Worm (Caenorhabditis elegans) whole organism, L1 larva: ENCODE data around the gene T25B9.1.

Experiments
- elt-2 ChIP-seq: sonication (generic microtip); optimal IDR thresholded peaks from 2 replicates; lab custom pipeline; 2016; ENCODE audit warnings: missing genetic modification characterization, mild to moderate bottlenecking, inconsistent platforms, missing compliant biosample characterization, missing genetic modification reagents
- nhr-237 ChIP-seq: fragments of 150-350 bp; optimal IDR thresholded peaks from 2 replicates; lab custom pipeline; 2014; ENCODE audit warnings: missing biosample characterization, missing genetic modification characterization
- nhr-28 ChIP-seq: fragments of 150-350 bp; optimal IDR thresholded peaks from 2 replicates; lab custom pipeline; 2014; ENCODE audit warnings: missing biosample characterization, missing genetic modification characterization
- pax-3 ChIP-seq: fragments of 200-800 bp; sonication (Bioruptor generic); optimal IDR thresholded peaks from 2 replicates; lab custom pipeline; 2018; ENCODE audit warnings: mild to moderate bottlenecking, missing genetic modification characterization, moderate library complexity, missing compliant biosample characterization
- unc-30 ChIP-seq: sonication (generic microtip); optimal IDR thresholded peaks from 2 replicates; lab custom pipeline; 2017; ENCODE audit warnings: missing biosample characterization, missing genetic modification characterization
- zag-1 ChIP-seq: fragments of 150-350 bp; optimal IDR thresholded peaks from 2 replicates; lab custom pipeline; 2014; ENCODE audit warnings: missing biosample characterization, missing genetic modification characterization

DNA sequence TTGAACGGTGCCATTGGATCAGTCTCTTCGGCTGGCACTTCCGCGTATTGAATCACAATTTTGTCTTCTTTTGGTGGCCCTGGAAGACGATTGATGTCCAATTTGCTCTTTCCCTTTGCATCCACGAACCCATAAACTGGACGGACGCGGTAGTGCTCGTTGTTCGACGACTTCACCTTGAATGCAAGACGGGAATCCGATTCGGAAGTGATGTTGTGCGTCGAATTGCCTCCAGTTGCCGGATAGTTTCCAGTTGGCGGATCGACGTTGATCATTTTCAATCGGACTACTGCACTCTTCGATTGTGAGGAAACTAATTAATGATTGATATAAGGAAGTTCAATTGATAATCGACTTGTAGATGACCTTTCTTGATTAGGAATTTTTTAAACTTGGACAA lies 11.6 kb downstream of the T25B9.1 start, which contains the start of gene ssp-34:
- TF ChIP-seq nhr-237 (tag; lab: Kevin White, UChicago): no peak
- TF ChIP-seq unc-30: no peak
- no peak for TF ChIP-seq nhr-28 (tag; lab: Kevin White, UChicago)
- TF ChIP-seq elt-2 (tag; lab: Kevin White, UChicago): no peak
- TF ChIP-seq zag-1: no peak
- TF ChIP-seq pax-3 (tag; lab: Kevin White, UChicago): no peak
